Worm (Caenorhabditis elegans): ENCODE results near the gene F53E4.2.

ce11 chrV:15702263-15702662 is 48.0 kb downstream of the F53E4.2 start, which contains the start of gene nhr-53:
- TF ChIP-seq ZK185.1 (tag; optimal IDR thresholded peaks at IDR 0.05; ENCODE audit: poor library complexity, severe bottlenecking): no peak
- TF ChIP-seq ama-1 (optimal IDR thresholded peaks at IDR 0.05): no peak
- TF ChIP-seq ama-1 (GFP tag; optimal IDR thresholded peaks at IDR 0.05): no peak
